Worm (Caenorhabditis elegans): ENCODE data around the gene srsx-11.

- no peak for TF ChIP-seq ztf-11 (tag; optimal IDR thresholded peaks at IDR 0.05)
- no peak for TF ChIP-seq sptf-1 (tag; optimal IDR thresholded peaks at IDR 0.05)
- TF ChIP-seq unc-39 (tag; optimal IDR thresholded peaks at IDR 0.05) = no peak
- TF ChIP-seq blmp-1 (tag; optimal IDR thresholded peaks at IDR 0.05) = no peak
- no peak for TF ChIP-seq lsy-2 (tag; optimal IDR thresholded peaks at IDR 0.05)
- TF ChIP-seq unc-62 (GFP tag; optimal IDR thresholded peaks at IDR 0.05) = no peak
- no peak for TF ChIP-seq ham-2 (GFP tag; optimal IDR thresholded peaks at IDR 0.05)
- no peak for TF ChIP-seq nhr-76 (tag; optimal IDR thresholded peaks at IDR 0.05)
- TF ChIP-seq elt-3 (tag; optimal IDR thresholded peaks at IDR 0.05) = no peak
- TF ChIP-seq snpc-4 (tag; optimal IDR thresholded peaks at IDR 0.05) = no peak
- TF ChIP-seq nhr-12 (tag; optimal IDR thresholded peaks at IDR 0.05) = no peak
- TF ChIP-seq ceh-39 (tag; optimal IDR thresholded peaks at IDR 0.05) = no peak
- TF ChIP-seq pha-4 (tag; optimal IDR thresholded peaks at IDR 0.05) = no peak
These were observed 34.7 kb downstream of the srsx-11 start, which contains the start of gene str-211 for ce11 chrV:4944219-4944618.
